Worm (Caenorhabditis elegans) whole organism, L1 larva: ENCODE results near the gene F08D12.4.
A peak's percentile ranks its signal among the peaks of the same experiment; 100 is the strongest.

ENCODE experiments used
- C16A3.4 ChIP-seq: fragments of 150-350 bp; optimal IDR thresholded peaks from 2 replicates; lab custom pipeline; 2014; ENCODE audit warnings: missing biosample characterization, missing genetic modification characterization
- F16B12.6 ChIP-seq: fragments of 150-350 bp; optimal IDR thresholded peaks from 2 replicates; lab custom pipeline; 2014; ENCODE audit warnings: missing biosample characterization, missing genetic modification characterization
- ceh-63 ChIP-seq: fragments of 200-800 bp; sonication (Bioruptor generic); optimal IDR thresholded peaks from 2 replicates; lab custom pipeline; 2018; ENCODE audit warnings: mild to moderate bottlenecking, missing genetic modification characterization, missing compliant biosample characterization
- ceh-8 ChIP-seq: fragments of 200-800 bp; sonication (Bioruptor generic); optimal IDR thresholded peaks from 2 replicates; lab custom pipeline; 2018; ENCODE audit warnings: mild to moderate bottlenecking, missing genetic modification characterization, moderate library complexity, missing compliant biosample characterization
- ceh-82 ChIP-seq, 3 experiments: fragments of 150-350 bp in 1 of 3; sonication (generic microtip) in 2 of 3; optimal IDR thresholded peaks; 2 replicates each; lab custom pipeline; 2014 to 2017; ENCODE audit warnings: missing biosample characterization in 3 of 3, missing genetic modification characterization in 3 of 3
- ceh-88 ChIP-seq: fragments of 200-800 bp; sonication (Bioruptor generic); IDR thresholded peaks from 2 replicates; pipeline ENCODE4 v1.3.6; 2022; ENCODE audit warnings: missing genetic modification characterization, missing compliant biosample characterization
- dpl-1 ChIP-seq, 3 experiments: fragments of 150-350 bp in 2 of 3; sonication (generic microtip) in 1 of 3; optimal IDR thresholded peaks; 2 replicates each; lab custom pipeline; 2014 to 2017; ENCODE audit warnings: missing biosample characterization in 3 of 3, missing genetic modification characterization in 3 of 3, missing genetic modification reagents in 3 of 3
- efl-1 ChIP-seq, 4 experiments: fragments of 150-350 bp; optimal IDR thresholded peaks in 3 of 4; peaks in 1 of 4; 1 replicate in 1 of 4; 2 replicates in 3 of 4; lab custom pipeline; 2014; ENCODE audit warnings: missing biosample characterization in 2 of 4, missing genetic modification characterization in 2 of 4, missing genetic modification reagents in 2 of 4
- egl-27 ChIP-seq, 2 experiments: fragments of 150-350 bp in 1 of 2; sonication (generic microtip); optimal IDR thresholded peaks; 3 replicates each; lab custom pipeline; 2017 to 2018; ENCODE audit warnings: missing biosample characterization in 2 of 2, missing genetic modification characterization in 2 of 2, missing genetic modification reagents in 2 of 2
- elt-3 ChIP-seq, 6 experiments: fragments of 150-350 bp in 1 of 6; sonication (generic microtip); optimal IDR thresholded peaks; 2 replicates each; lab custom pipeline; 2017 to 2018; ENCODE audit warnings: missing biosample characterization in 6 of 6, missing genetic modification characterization in 6 of 6, inconsistent platforms in 1 of 6
- ets-5 ChIP-seq: fragments of 200-800 bp; sonication (Bioruptor generic); IDR thresholded peaks from 2 replicates; pipeline ENCODE4 v1.3.6; 2022; ENCODE audit warnings: missing genetic modification characterization, missing compliant biosample characterization
- fkh-8 ChIP-seq: sonication (generic microtip); optimal IDR thresholded peaks from 2 replicates; lab custom pipeline; 2016; ENCODE audit warnings: mild to moderate bottlenecking, missing genetic modification characterization, missing compliant biosample characterization
- fos-1 ChIP-seq: fragments of 150-350 bp; optimal IDR thresholded peaks from 2 replicates; lab custom pipeline; 2014; ENCODE audit warnings: missing biosample characterization, missing genetic modification characterization
- grh-1 ChIP-seq: fragments of 200-800 bp; sonication (Bioruptor generic); IDR thresholded peaks from 2 replicates; pipeline ENCODE4 v1.3.6; 2022; ENCODE audit warnings: missing genetic modification reagents, missing genetic modification characterization, missing compliant biosample characterization
- irx-1 ChIP-seq: sonication (generic microtip); optimal IDR thresholded peaks from 2 replicates; lab custom pipeline; 2016; ENCODE audit warnings: missing genetic modification characterization, missing compliant biosample characterization
- lin-13 ChIP-seq: fragments of 150-350 bp; optimal IDR thresholded peaks from 2 replicates; lab custom pipeline; 2014; ENCODE audit warnings: missing biosample characterization, missing genetic modification reagents, missing genetic modification characterization
- lin-14 ChIP-seq: fragments of 200-800 bp; sonication (Bioruptor generic); optimal IDR thresholded peaks from 2 replicates; lab custom pipeline; 2018; ENCODE audit warnings: mild to moderate bottlenecking, missing genetic modification characterization, moderate library complexity, missing compliant biosample characterization
- lin-15B ChIP-seq: fragments of 150-350 bp; sonication (generic microtip); optimal IDR thresholded peaks from 3 replicates; lab custom pipeline; 2014; ENCODE audit warnings: missing biosample characterization, missing genetic modification characterization
- lin-35 ChIP-seq, 2 experiments: fragments of 150-350 bp; optimal IDR thresholded peaks; 2 replicates each; lab custom pipeline; 2014; ENCODE audit warnings: missing biosample characterization in 2 of 2, missing genetic modification characterization in 2 of 2, missing genetic modification reagents in 2 of 2
- lir-3 ChIP-seq: sonication (generic microtip); optimal IDR thresholded peaks from 2 replicates; lab custom pipeline; 2016; ENCODE audit warnings: mild to moderate bottlenecking, missing genetic modification characterization, moderate library complexity, missing compliant biosample characterization; ENCODE audit not compliant: poor library complexity
- mdl-1 ChIP-seq, 2 experiments: fragments of 150-350 bp; optimal IDR thresholded peaks; 2 replicates each; lab custom pipeline; 2014 to 2017; ENCODE audit warnings: missing biosample characterization in 2 of 2, missing genetic modification characterization in 2 of 2, inconsistent platforms in 1 of 2
- nhr-237 ChIP-seq: fragments of 150-350 bp; optimal IDR thresholded peaks from 2 replicates; lab custom pipeline; 2014; ENCODE audit warnings: missing biosample characterization, missing genetic modification characterization
- nhr-28 ChIP-seq: fragments of 150-350 bp; optimal IDR thresholded peaks from 2 replicates; lab custom pipeline; 2014; ENCODE audit warnings: missing biosample characterization, missing genetic modification characterization
- nhr-84 ChIP-seq: sonication (generic microtip); optimal IDR thresholded peaks from 2 replicates; lab custom pipeline; 2017; ENCODE audit warnings: missing biosample characterization, missing genetic modification characterization
- nhr-85 ChIP-seq: sonication (generic microtip); peaks from one replicate; lab custom pipeline; 2016; ENCODE audit warnings: missing genetic modification characterization, inconsistent platforms, missing compliant biosample characterization
- rnt-1 ChIP-seq: sonication (generic microtip); optimal IDR thresholded peaks from 2 replicates; lab custom pipeline; 2016; ENCODE audit warnings: mild to moderate bottlenecking, missing genetic modification characterization, moderate library complexity, missing compliant biosample characterization
- snu-23 ChIP-seq: sonication (generic microtip); optimal IDR thresholded peaks from 2 replicates; lab custom pipeline; 2016; ENCODE audit warnings: missing genetic modification characterization, missing compliant biosample characterization
- sptf-1 ChIP-seq: fragments of 150-350 bp; optimal IDR thresholded peaks from 2 replicates; lab custom pipeline; 2014; ENCODE audit warnings: missing biosample characterization, missing genetic modification characterization
- unc-130 ChIP-seq: fragments of 150-350 bp; optimal IDR thresholded peaks from 2 replicates; lab custom pipeline; 2017; ENCODE audit warnings: missing biosample characterization, missing genetic modification characterization, inconsistent platforms
- unc-30 ChIP-seq: sonication (generic microtip); optimal IDR thresholded peaks from 2 replicates; lab custom pipeline; 2017; ENCODE audit warnings: missing biosample characterization, missing genetic modification characterization
- unc-86 ChIP-seq: sonication (generic microtip); optimal IDR thresholded peaks from 2 replicates; lab custom pipeline; 2016; ENCODE audit warnings: missing genetic modification characterization, missing compliant biosample characterization
- unc-98 ChIP-seq: fragments of 200-800 bp; sonication (Bioruptor generic); IDR thresholded peaks from 2 replicates; pipeline ENCODE4 v1.3.6; 2022; ENCODE audit warnings: missing genetic modification characterization, missing compliant biosample characterization
- ztf-4 ChIP-seq: fragments of 150-350 bp; optimal IDR thresholded peaks from 2 replicates; lab custom pipeline; 2014; ENCODE audit warnings: missing biosample characterization, missing genetic modification characterization

Gene F08D12.4

DNA sequence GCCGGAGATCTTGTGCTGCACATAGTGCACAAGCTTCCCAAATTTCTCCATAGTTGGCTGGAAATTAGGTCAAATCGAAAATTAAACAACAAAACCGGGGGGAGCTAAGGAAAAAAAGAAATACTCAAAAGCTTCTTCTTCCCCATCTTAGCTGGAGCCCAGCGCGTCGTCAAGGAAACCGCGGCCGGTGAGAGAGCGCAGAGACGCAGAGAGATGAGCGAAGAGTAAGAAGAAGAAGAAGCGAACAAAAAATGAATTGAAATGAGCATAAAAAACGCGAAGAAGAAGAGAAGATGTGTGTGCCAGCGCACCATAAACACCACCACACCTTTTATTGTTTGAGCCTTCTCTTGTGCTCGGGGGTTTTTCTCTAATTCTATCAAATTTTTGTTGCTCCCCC lies 42.8 kb upstream of the F08D12.4 start, which contains the start of gene wdr-31:
wdr-31 (minus strand) TSS at position 101 of the 400 bp plus-strand sequence.
- TF ChIP-seq unc-130 (tag; lab: Kevin White, UChicago) (no peak), fkh-8 (peak; percentile 39), snu-23 (no peak)

- TF ChIP-seq ceh-82 (tag; optimal IDR thresholded peaks at IDR 0.05; lab: Kevin White, UChicago) (no peak), efl-1 (optimal IDR thresholded peaks at IDR 0.05; lab: Kevin White, UChicago) (no peak), efl-1 (GFP tag; optimal IDR thresholded peaks at IDR 0.05 in 1 of 2; lab: Kevin White, UChicago) (peak in 1 of 2 experiments; percentile 24), lin-13 (no peak), rnt-1 (tag; lab: Kevin White, UChicago) (peak; percentile 0), nhr-85 (tag; lab: Kevin White, UChicago) (no peak)
Observed at ce11 chrII:2735644-2736043, 42.3 kb upstream of the F08D12.4 start.

DNA sequence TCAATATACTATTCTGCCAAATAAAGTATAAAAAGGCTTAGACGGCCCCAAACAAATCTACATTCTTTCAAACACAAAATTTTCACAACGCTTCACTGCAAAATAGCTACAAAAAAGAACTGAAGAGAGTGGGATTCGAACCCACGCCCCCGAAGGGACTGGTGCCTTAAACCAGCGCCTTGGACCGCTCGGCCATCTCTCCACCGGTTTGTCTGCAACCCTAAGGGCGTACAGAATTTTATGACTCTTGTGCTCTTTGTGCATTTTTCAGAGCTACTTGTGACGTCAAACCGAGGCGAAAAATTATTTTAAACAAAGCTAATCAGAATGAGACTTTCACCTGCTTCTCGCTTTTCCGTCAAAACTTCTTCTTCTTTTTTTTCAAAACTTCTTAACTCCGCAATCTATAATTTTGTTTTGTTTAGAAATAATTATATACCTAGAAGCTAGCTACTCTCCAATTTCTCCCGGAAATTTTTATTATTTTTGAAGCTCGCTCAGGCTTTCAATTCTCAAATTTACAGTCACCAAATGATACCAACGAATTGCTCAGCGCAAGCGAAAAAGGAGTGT lies 41.7 kb upstream of the F08D12.4 start, which contains the start of gene T05A8.8:
T05A8.8 (plus strand) TSS at position 523 of the 573 bp plus-strand sequence.
- TF ChIP-seq unc-30 (tag; lab: Kevin White, UChicago) (no peak), efl-1 (optimal IDR thresholded peaks at IDR 0.05; lab: Kevin White, UChicago) (no peak), efl-1 (GFP tag; optimal IDR thresholded peaks at IDR 0.05 in 1 of 2; lab: Kevin White, UChicago) (peak in 1 of 2 experiments; percentile 60)

DNA sequence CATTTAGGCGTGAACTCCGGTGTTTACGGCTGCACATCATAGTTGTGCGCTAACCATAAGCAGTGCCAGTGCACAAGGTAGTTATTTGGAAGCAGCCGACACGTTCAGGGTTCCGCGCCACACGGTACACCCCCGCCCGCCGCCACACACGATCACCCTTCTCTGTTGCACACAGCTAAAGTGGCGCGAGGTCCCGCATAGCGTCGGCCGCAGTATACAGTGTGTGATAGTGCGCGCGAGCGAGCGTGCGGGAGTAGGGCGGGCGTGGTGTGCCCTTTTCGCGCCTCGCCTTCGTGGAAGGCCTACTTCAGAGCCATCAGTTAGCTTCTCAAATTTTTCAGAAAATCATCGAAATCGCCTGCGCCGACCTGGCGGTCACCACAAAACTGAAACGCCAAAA lies 41.0 kb upstream of the F08D12.4 start:
- no peak for TF ChIP-seq ztf-4
- TF ChIP-seq grh-1, result no peak
- TF ChIP-seq efl-1 (optimal IDR thresholded peaks at IDR 0.05; lab: Kevin White, UChicago), result no peak
- peak in 1 of 2 experiments; percentile 68 for TF ChIP-seq efl-1 (GFP tag; optimal IDR thresholded peaks at IDR 0.05 in 1 of 2; lab: Kevin White, UChicago)
- TF ChIP-seq, all 84 proteins: peak for 1

DNA sequence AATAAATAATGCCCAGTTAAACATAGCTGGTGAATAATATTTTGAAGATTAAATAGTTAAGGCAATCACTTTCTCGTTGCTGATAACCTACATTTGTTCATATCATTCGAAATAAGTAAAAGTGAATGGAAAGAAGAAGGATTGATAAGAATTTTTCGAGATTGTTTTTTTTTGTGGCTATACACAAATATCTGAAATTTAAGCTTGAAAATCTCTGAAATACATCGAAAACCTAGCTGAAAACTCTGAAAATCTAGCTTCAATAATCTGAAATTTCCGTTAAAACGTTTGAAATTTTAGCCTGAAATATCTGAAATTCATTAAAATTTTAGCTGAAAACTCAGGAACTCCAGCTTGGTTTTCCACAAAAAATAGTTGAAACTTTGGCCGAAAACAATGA lies 38.3 kb upstream of the F08D12.4 start, which contains the start of gene T05A8.6:
T05A8.6 (minus strand) TSS at position 101 of the 400 bp plus-strand sequence.
- TF ChIP-seq ceh-82 (tag; optimal IDR thresholded peaks at IDR 0.05; lab: Kevin White, UChicago) (no peak), F16B12.6 (tag; lab: Kevin White, UChicago) (no peak), lin-35 (GFP tag; optimal IDR thresholded peaks at IDR 0.05; lab: Kevin White, UChicago) (no peak), irx-1 (tag; lab: Kevin White, UChicago) (no peak), ceh-63 (GFP tag; lab: Kevin White, UChicago) (no peak), nhr-237 (tag; lab: Kevin White, UChicago) (no peak), lin-14 (no peak), unc-98 (GFP tag; lab: Robert Waterston, UW) (no peak), nhr-84 (tag; lab: Kevin White, UChicago) (no peak), lin-15B (tag; lab: Kevin White, UChicago) (no peak), dpl-1 (GFP tag; optimal IDR thresholded peaks at IDR 0.05; lab: Kevin White, UChicago) (no peak), mdl-1 (tag; optimal IDR thresholded peaks at IDR 0.05; lab: Kevin White, UChicago) (no peak), lir-3 (tag; lab: Kevin White, UChicago) (no peak)

ce11 chrII:2741405-2741804 lies 36.5 kb upstream of the F08D12.4 start:
- peak; percentile 21 for TF ChIP-seq ceh-8
- no peak for TF ChIP-seq lin-35 (GFP tag; optimal IDR thresholded peaks at IDR 0.05; lab: Kevin White, UChicago)

DNA sequence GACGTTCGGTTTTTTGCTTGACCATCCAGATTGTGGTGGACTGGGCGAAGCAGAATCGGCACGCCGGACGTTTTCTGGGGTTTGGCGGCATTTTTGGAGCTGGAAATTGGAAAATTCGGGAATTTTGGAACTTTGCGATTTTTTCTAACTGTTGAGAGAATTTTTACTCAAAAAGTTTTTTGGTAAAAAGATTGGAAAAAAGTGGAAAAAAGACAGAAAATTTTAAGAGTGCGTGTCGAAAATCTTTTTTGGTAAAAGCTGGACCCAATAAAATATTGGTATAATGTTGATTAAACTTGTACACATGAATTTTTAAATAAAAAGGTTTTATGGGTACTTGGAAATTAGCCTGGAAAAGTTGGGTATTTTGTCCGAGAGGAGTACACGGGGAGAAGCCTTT lies 35.7 kb upstream of the F08D12.4 start, which contains the start of gene T05A8.7:
T05A8.7 (minus strand) TSS at position 101 of the 400 bp plus-strand sequence.
- TF ChIP-seq ets-5, result no peak
- no peak for TF ChIP-seq C16A3.4 (tag; lab: Kevin White, UChicago)
- no peak for TF ChIP-seq unc-86
- TF ChIP-seq lin-15B (tag; lab: Kevin White, UChicago), result no peak
- no peak for TF ChIP-seq fos-1 (tag; lab: Kevin White, UChicago)
- TF ChIP-seq dpl-1 (GFP tag; optimal IDR thresholded peaks at IDR 0.05; lab: Kevin White, UChicago), result no peak
- TF ChIP-seq nhr-84 (tag; lab: Kevin White, UChicago), result no peak
- TF ChIP-seq nhr-28 (tag; lab: Kevin White, UChicago), result no peak
- TF ChIP-seq elt-3 (tag; optimal IDR thresholded peaks at IDR 0.05; lab: Kevin White, UChicago), result no peak
- no peak for TF ChIP-seq grh-1
- TF ChIP-seq egl-27 (tag; optimal IDR thresholded peaks at IDR 0.05; lab: Kevin White, UChicago), result no peak
- no peak for TF ChIP-seq lin-35 (GFP tag; optimal IDR thresholded peaks at IDR 0.05; lab: Kevin White, UChicago)
- no peak for TF ChIP-seq ceh-88 (GFP tag; lab: Robert Waterston, UW)
- TF ChIP-seq sptf-1 (tag; lab: Kevin White, UChicago), result no peak
- no peak for TF ChIP-seq rnt-1 (tag; lab: Kevin White, UChicago)
